Fruit fly (Drosophila melanogaster) whole organism, embryonic: ENCODE measurements around the gene Spps.

Source experiments
- Adf1 ChIP-seq: fragments of 200-800 bp; sonication (Bioruptor generic); IDR thresholded peaks from 2 replicates; pipeline ENCODE4 v1.3.6; 2022; ENCODE audit warnings: missing biosample characterization, missing genetic modification characterization
- CG10274 ChIP-seq: fragments of 200-800 bp; sonication (Bioruptor generic); optimal IDR thresholded peaks from 3 replicates; lab custom pipeline; 2017; ENCODE audit warnings: missing biosample characterization, mild to moderate bottlenecking, missing genetic modification characterization
- CG10959 ChIP-seq: fragments of 200-800 bp; sonication (Bioruptor generic); IDR thresholded peaks from 2 replicates; pipeline ENCODE4 v1.3.6; 2022; ENCODE audit warnings: missing biosample characterization, missing genetic modification characterization
- CG12659 ChIP-seq: fragments of 200-800 bp; sonication (Bioruptor generic); optimal IDR thresholded peaks from 3 replicates; lab custom pipeline; 2017; ENCODE audit warnings: mild to moderate bottlenecking, missing biosample characterization, missing genetic modification reagents, missing genetic modification characterization
- CG1529 ChIP-seq: fragments of 200-800 bp; sonication (Bioruptor generic); optimal IDR thresholded peaks from 3 replicates; lab custom pipeline; 2018; ENCODE audit warnings: missing biosample characterization, missing genetic modification characterization
- CG15479 ChIP-seq: fragments of 200-800 bp; sonication (Bioruptor generic); optimal IDR thresholded peaks from 3 replicates; lab custom pipeline; 2019; ENCODE audit warnings: missing biosample characterization, mild to moderate bottlenecking, missing genetic modification characterization, moderate library complexity
- CG17186 ChIP-seq: fragments of 200-800 bp; sonication (Bioruptor generic); optimal IDR thresholded peaks from 3 replicates; lab custom pipeline; 2017; ENCODE audit warnings: missing biosample characterization, missing genetic modification reagents, missing genetic modification characterization
- CG17328 ChIP-seq: fragments of 200-800 bp; sonication (Bioruptor generic); IDR thresholded peaks from 2 replicates; pipeline ENCODE4 v1.3.6; 2022; ENCODE audit warnings: missing biosample characterization, missing genetic modification characterization
- CG17359 ChIP-seq: fragments of 200-800 bp; sonication (Bioruptor generic); optimal IDR thresholded peaks from 3 replicates; lab custom pipeline; 2018; ENCODE audit warnings: missing biosample characterization, mild to moderate bottlenecking, missing genetic modification characterization, moderate library complexity
- CG17912 ChIP-seq: fragments of 200-800 bp; sonication (Bioruptor generic); optimal IDR thresholded peaks from 2 replicates; lab custom pipeline; 2018; ENCODE audit warnings: missing biosample characterization, mild to moderate bottlenecking, missing genetic modification characterization
- CG2199 ChIP-seq: fragments of 200-800 bp; sonication (Bioruptor generic); IDR thresholded peaks from 3 replicates; pipeline ENCODE4 v1.3.6; 2022; ENCODE audit warnings: missing biosample characterization, missing genetic modification characterization
- CG31224 ChIP-seq: fragments of 200-800 bp; sonication (Bioruptor generic); IDR thresholded peaks from 2 replicates; pipeline ENCODE4 v1.3.6; 2022; ENCODE audit warnings: missing biosample characterization, missing genetic modification characterization
- CG3281 ChIP-seq: fragments of 200-800 bp; sonication (Bioruptor generic); optimal IDR thresholded peaks from 3 replicates; lab custom pipeline; 2017; ENCODE audit warnings: missing biosample characterization, mild to moderate bottlenecking, missing genetic modification characterization
- CG34224 ChIP-seq: fragments of 200-800 bp; sonication (Bioruptor generic); IDR thresholded peaks from 3 replicates; pipeline ENCODE4 v1.3.6; 2022; ENCODE audit warnings: missing biosample characterization, missing genetic modification characterization; ENCODE audit not compliant: partially characterized antibody
- CG4854 ChIP-seq: fragments of 200-800 bp; sonication (Bioruptor generic); optimal IDR thresholded peaks from 2 replicates; lab custom pipeline; 2016; ENCODE audit warnings: missing biosample characterization, missing genetic modification characterization, inconsistent platforms
- CG6272 ChIP-seq: fragments of 200-800 bp; sonication (Bioruptor generic); IDR thresholded peaks from 2 replicates; pipeline ENCODE4 v1.3.6; 2022; ENCODE audit warnings: missing biosample characterization, missing genetic modification characterization
- CG7745 ChIP-seq: fragments of 200-800 bp; sonication (Bioruptor generic); optimal IDR thresholded peaks from 2 replicates; lab custom pipeline; 2018; ENCODE audit warnings: missing biosample characterization, mild to moderate bottlenecking, missing genetic modification characterization, moderate library complexity
- CHES-1-like ChIP-seq: fragments of 200-800 bp; sonication (Bioruptor generic); optimal IDR thresholded peaks from 2 replicates; lab custom pipeline; 2016; ENCODE audit warnings: missing biosample characterization, missing genetic modification characterization
- CoRest ChIP-seq: fragments of 200-800 bp; sonication (Bioruptor generic); optimal IDR thresholded peaks from 3 replicates; lab custom pipeline; 2018; ENCODE audit warnings: missing biosample characterization, mild to moderate bottlenecking, missing genetic modification characterization, moderate library complexity
- D19A ChIP-seq: fragments of 200-800 bp; optimal IDR thresholded peaks from 3 replicates; lab custom pipeline; 2019; ENCODE audit warnings: missing biosample characterization, mild to moderate bottlenecking, missing genetic modification characterization, moderate library complexity
- Doc2 ChIP-seq: fragments of 200-800 bp; sonication (Bioruptor generic); IDR thresholded peaks from 2 replicates; pipeline ENCODE4 v1.3.6; 2022; ENCODE audit warnings: missing biosample characterization, missing genetic modification characterization
- Drgx ChIP-seq: fragments of 200-800 bp; sonication (Bioruptor generic); IDR thresholded peaks from 2 replicates; pipeline ENCODE4 v1.3.6; 2022; ENCODE audit warnings: missing biosample characterization, missing genetic modification characterization
- Gsc ChIP-seq: fragments of 200-800 bp; sonication (Bioruptor generic); IDR thresholded peaks from 2 replicates; pipeline ENCODE4 v1.3.6; 2022; ENCODE audit warnings: missing biosample characterization, missing genetic modification characterization
- HLH3B ChIP-seq: fragments of 200-800 bp; sonication (Bioruptor generic); IDR thresholded peaks from 2 replicates; pipeline ENCODE4 v1.3.6; 2022; ENCODE audit warnings: missing biosample characterization, missing genetic modification characterization
- Hr3 ChIP-seq: fragments of 200-800 bp; sonication (Bioruptor generic); optimal IDR thresholded peaks from 3 replicates; lab custom pipeline; 2016; ENCODE audit warnings: missing biosample characterization, missing genetic modification characterization
- MBD-R2 ChIP-seq: fragments of 200-800 bp; sonication (Bioruptor generic); IDR thresholded peaks from 2 replicates; pipeline ENCODE4 v1.3.6; 2022; ENCODE audit warnings: missing biosample characterization, missing genetic modification characterization
- Mad ChIP-seq: fragments of 200-800 bp; sonication (Bioruptor generic); optimal IDR thresholded peaks from 2 replicates; lab custom pipeline; 2016; ENCODE audit warnings: missing biosample characterization, missing genetic modification characterization
- Oli ChIP-seq: fragments of 200-800 bp; sonication (Bioruptor generic); optimal IDR thresholded peaks from 2 replicates; lab custom pipeline; 2018; ENCODE audit warnings: missing biosample characterization, mild to moderate bottlenecking, missing genetic modification characterization, moderate library complexity
- amos ChIP-seq: fragments of 200-800 bp; sonication (Bioruptor generic); IDR thresholded peaks from 2 replicates; pipeline ENCODE4 v1.3.6; 2022; ENCODE audit warnings: missing biosample characterization, missing genetic modification characterization; ENCODE audit not compliant: partially characterized antibody
- cad ChIP-seq: fragments of >200 bp; optimal IDR thresholded peaks from 2 replicates; lab custom pipeline; 2017; ENCODE audit warnings: missing biosample characterization, missing genetic modification characterization
- cas ChIP-seq: fragments of 200-800 bp; sonication (Bioruptor generic); IDR thresholded peaks from 2 replicates; pipeline ENCODE4 v1.3.6; 2022; ENCODE audit warnings: missing biosample characterization, missing genetic modification characterization
- cato ChIP-seq: fragments of 200-800 bp; sonication (Bioruptor generic); optimal IDR thresholded peaks from 2 replicates; lab custom pipeline; 2016; ENCODE audit warnings: missing biosample characterization, missing genetic modification characterization, borderline replicate concordance
- cg ChIP-seq: fragments of 200-800 bp; sonication (Bioruptor generic); optimal IDR thresholded peaks from 3 replicates; lab custom pipeline; 2019; ENCODE audit warnings: missing biosample characterization, mild to moderate bottlenecking, missing genetic modification characterization, moderate library complexity
- chinmo ChIP-seq: fragments of 200-800 bp; sonication (Bioruptor generic); IDR thresholded peaks from 4 replicates; pipeline ENCODE4 v1.3.6; 2022; ENCODE audit warnings: missing biosample characterization, missing genetic modification characterization; ENCODE audit not compliant: partially characterized antibody
- fd102C ChIP-seq: fragments of 200-800 bp; sonication (Bioruptor generic); optimal IDR thresholded peaks from 2 replicates; lab custom pipeline; 2018; ENCODE audit warnings: missing biosample characterization, mild to moderate bottlenecking, missing genetic modification characterization, moderate library complexity
- luna ChIP-seq: fragments of 200-800 bp; sonication (Bioruptor generic); optimal IDR thresholded peaks from 2 replicates; lab custom pipeline; 2016; ENCODE audit warnings: missing biosample characterization, missing genetic modification characterization
- nau ChIP-seq: fragments of 200-800 bp; sonication (Bioruptor generic); optimal IDR thresholded peaks from 3 replicates; lab custom pipeline; 2017; ENCODE audit warnings: missing biosample characterization, mild to moderate bottlenecking, missing genetic modification characterization, missing genetic modification reagents
- odd ChIP-seq: fragments of 200-800 bp; sonication (Bioruptor generic); optimal IDR thresholded peaks from 2 replicates; lab custom pipeline; 2017; ENCODE audit warnings: missing biosample characterization, mild to moderate bottlenecking, missing genetic modification characterization
- prd ChIP-seq, 3 experiments: fragments of >200 bp in 2 of 3; fragments of 200-800 bp in 1 of 3; sonication (Bioruptor generic) in 1 of 3; optimal IDR thresholded peaks in 2 of 3; IDR thresholded peaks in 1 of 3; 2 replicates in 2 of 3; 3 replicates in 1 of 3; pipeline versions ENCODE4 v1.3.6 to Lab custom; 2017 to 2022; ENCODE audit warnings: missing biosample characterization in 1 of 3, missing genetic modification characterization in 1 of 3
- schlank ChIP-seq: fragments of 200-800 bp; sonication (Bioruptor generic); optimal IDR thresholded peaks from 2 replicates; lab custom pipeline; 2018; ENCODE audit warnings: missing biosample characterization, mild to moderate bottlenecking, missing genetic modification characterization
- shn ChIP-seq: fragments of 200-800 bp; sonication (Bioruptor generic); optimal IDR thresholded peaks from 3 replicates; lab custom pipeline; 2016; ENCODE audit warnings: missing biosample characterization, missing genetic modification characterization
- slou ChIP-seq: fragments of 200-800 bp; sonication (Bioruptor generic); optimal IDR thresholded peaks from 3 replicates; lab custom pipeline; 2016; ENCODE audit warnings: missing biosample characterization, missing genetic modification characterization
- stc ChIP-seq: fragments of 200-800 bp; sonication (Bioruptor generic); IDR thresholded peaks from 2 replicates; pipeline ENCODE4 v1.3.6; 2022; ENCODE audit warnings: missing biosample characterization, missing genetic modification characterization
- sug ChIP-seq: fragments of 200-800 bp; optimal IDR thresholded peaks from 2 replicates; lab custom pipeline; 2019; ENCODE audit warnings: missing biosample characterization, mild to moderate bottlenecking, missing genetic modification characterization, moderate library complexity
- tap ChIP-seq: fragments of 200-800 bp; optimal IDR thresholded peaks from 3 replicates; lab custom pipeline; 2019; ENCODE audit warnings: missing biosample characterization, mild to moderate bottlenecking, missing genetic modification characterization, moderate library complexity
- ttk ChIP-seq: fragments of 200-800 bp; sonication (Bioruptor generic); IDR thresholded peaks from 2 replicates; pipeline ENCODE4 v2.1.2; 2022; ENCODE audit warnings: missing biosample characterization, missing genetic modification characterization
- wdn ChIP-seq: fragments of 200-800 bp; sonication (Bioruptor generic); IDR thresholded peaks from 2 replicates; pipeline ENCODE4 v1.3.6; 2022; ENCODE audit warnings: missing biosample characterization, missing genetic modification characterization
- zen ChIP-seq: fragments of 200-800 bp; sonication (Bioruptor generic); optimal IDR thresholded peaks from 3 replicates; lab custom pipeline; 2018; ENCODE audit warnings: missing biosample characterization, mild to moderate bottlenecking, missing genetic modification characterization, moderate library complexity
- zfh2 ChIP-seq: fragments of 200-800 bp; sonication (Bioruptor generic); optimal IDR thresholded peaks from 2 replicates; lab custom pipeline; 2016; ENCODE audit warnings: missing biosample characterization, missing genetic modification characterization

Gene Spps

dm6 chr3R:24193373-24193879, 33.3 kb downstream of the Spps start, which contains the start of the genes SMC6 and CG6204 (continued):
- TF ChIP-seq prd (optimal IDR thresholded peaks at IDR 0.05; lab: Kevin White, UChicago): no peak
- peak; percentile 97 for TF ChIP-seq prd (GFP tag; IDR thresholded peaks at IDR 0.05; lab: Robert Waterston, UW)
- TF ChIP-seq CG17328 (GFP tag; lab: Robert Waterston, UW): peak; percentile 92
- TF ChIP-seq cas: peak; percentile 76; the same call in 1 of the 2 replicates
- TF ChIP-seq CoRest (tag; lab: Kevin White, UChicago): peak; percentile 98
- TF ChIP-seq Hr3 (GFP tag; lab: Kevin White, UChicago): peak; percentile 95
- peak; percentile 52 for TF ChIP-seq fd102C (GFP tag; lab: Kevin White, UChicago)
- peak; percentile 89 for TF ChIP-seq MBD-R2 (GFP tag; lab: Robert Waterston, UW)
- TF ChIP-seq stc: peak; percentile 95
- peak; percentile 92 for TF ChIP-seq HLH3B (GFP tag; lab: Robert Waterston, UW)
- TF ChIP-seq amos: peak; percentile 60; the same call in 1 of the 2 replicates
- TF ChIP-seq CG3281 (GFP tag; lab: Kevin White, UChicago): peak; percentile 95
- TF ChIP-seq CG12659 (GFP tag; lab: Kevin White, UChicago): peak; percentile 96
- peak; percentile 88; the same call in 2 of the 3 replicates for TF ChIP-seq CG2199 (GFP tag; lab: Robert Waterston, UW)
- TF ChIP-seq cad (GFP tag; lab: Kevin White, UChicago): no peak
- TF ChIP-seq sug (tag; lab: Kevin White, UChicago): peak; percentile 93
- TF ChIP-seq zfh2 (GFP tag; lab: Kevin White, UChicago): peak; percentile 83
- no peak for TF ChIP-seq nau (GFP tag; lab: Kevin White, UChicago)
- TF ChIP-seq Doc2 (GFP tag; lab: Robert Waterston, UW): peak; percentile 89
- peak; percentile 71 for TF ChIP-seq CG1529 (GFP tag; lab: Kevin White, UChicago)
- peak; percentile 53 for TF ChIP-seq luna (GFP tag; lab: Kevin White, UChicago)
- TF ChIP-seq Adf1 (GFP tag; lab: Robert Waterston, UW): peak; percentile 74
- TF ChIP-seq odd: peak; percentile 84
- TF ChIP-seq CG7745 (tag; lab: Kevin White, UChicago): peak; percentile 63
- peak; percentile 79 for TF ChIP-seq CHES-1-like (GFP tag; lab: Kevin White, UChicago)
- peak; percentile 94 for TF ChIP-seq Drgx (GFP tag; lab: Robert Waterston, UW)
- peak; percentile 89 for TF ChIP-seq ttk (GFP tag; lab: Robert Waterston, UW)
- peak; percentile 83 for TF ChIP-seq cato (GFP tag; lab: Kevin White, UChicago)
- peak; percentile 82 for TF ChIP-seq CG4854 (GFP tag; lab: Kevin White, UChicago)
- TF ChIP-seq slou: peak; percentile 86
- 0 out of 3 replicates have a peak, but pooled peaks have one; percentile 23 for TF ChIP-seq CG34224 (GFP tag; lab: Robert Waterston, UW)
- TF ChIP-seq CG15479 (GFP tag; lab: Kevin White, UChicago): peak; percentile 80
- TF ChIP-seq cg (GFP tag; lab: Kevin White, UChicago): no peak
- peak; percentile 80 for TF ChIP-seq Gsc (GFP tag; lab: Robert Waterston, UW)
- peak; percentile 82 for TF ChIP-seq CG17912
- peak; percentile 90 for TF ChIP-seq wdn (GFP tag; lab: Robert Waterston, UW)
- peak; percentile 75 for TF ChIP-seq CG10274
- TF ChIP-seq Mad: peak; percentile 79
- TF ChIP-seq tap (tag; lab: Kevin White, UChicago): peak; percentile 95
- peak; percentile 94 for TF ChIP-seq CG6272 (GFP tag; lab: Robert Waterston, UW)
- TF ChIP-seq CG10959 (GFP tag; lab: Robert Waterston, UW): peak; percentile 88
- TF ChIP-seq CG17186: peak; percentile 51
- TF ChIP-seq Oli (tag; lab: Kevin White, UChicago): peak; percentile 96
- peak; percentile 90 for TF ChIP-seq D19A (tag; lab: Kevin White, UChicago)
- peak; percentile 89 for TF ChIP-seq CG31224 (GFP tag; lab: Robert Waterston, UW)
- TF ChIP-seq shn (GFP tag; lab: Kevin White, UChicago): peak; percentile 65
- peak; percentile 85 for TF ChIP-seq schlank
- peak; percentile 95 for TF ChIP-seq zen (tag; lab: Kevin White, UChicago)
- peak; percentile 95 for TF ChIP-seq CG17359
- TF ChIP-seq chinmo (GFP tag; lab: Robert Waterston, UW): no peak
